Worm (Caenorhabditis elegans) whole organism, L2 larva: Measurements from ENCODE around the gene spp-3.

Experiments
- C34F6.9 ChIP-seq: fragments of 150-350 bp; optimal IDR thresholded peaks from 2 replicates; lab custom pipeline; 2014; ENCODE audit warnings: missing biosample characterization, missing genetic modification characterization
- F13H6.1 ChIP-seq: sonication (generic microtip); optimal IDR thresholded peaks from 2 replicates; lab custom pipeline; 2016; ENCODE audit warnings: missing genetic modification characterization, missing compliant biosample characterization
- R02D3.7 ChIP-seq: fragments of 150-350 bp; optimal IDR thresholded peaks from 2 replicates; lab custom pipeline; 2014; ENCODE audit warnings: missing biosample characterization, missing genetic modification characterization
- Y55F3AM.14 ChIP-seq: fragments of 200-800 bp; sonication (Bioruptor generic); optimal IDR thresholded peaks from 2 replicates; lab custom pipeline; 2018; ENCODE audit warnings: mild to moderate bottlenecking, missing genetic modification characterization, missing compliant biosample characterization
- ZK546.5 ChIP-seq: sonication (generic microtip); optimal IDR thresholded peaks from 2 replicates; lab custom pipeline; 2017; ENCODE audit warnings: missing biosample characterization, missing genetic modification characterization
- alr-1 ChIP-seq: fragments of 150-350 bp; optimal IDR thresholded peaks from 2 replicates; lab custom pipeline; 2014; ENCODE audit warnings: missing biosample characterization, missing genetic modification characterization
- aly-2 ChIP-seq: fragments of 150-350 bp; optimal IDR thresholded peaks from 2 replicates; lab custom pipeline; 2014; ENCODE audit warnings: missing biosample characterization, missing genetic modification characterization
- ama-1 ChIP-seq: fragments of 150-350 bp; optimal IDR thresholded peaks from 2 replicates; lab custom pipeline; 2018; ENCODE audit warnings: inconsistent platforms
- blmp-1 ChIP-seq: sonication (generic microtip); optimal IDR thresholded peaks from 2 replicates; lab custom pipeline; 2017; ENCODE audit warnings: missing genetic modification characterization, mild to moderate bottlenecking, missing compliant biosample characterization, antibody characterized with exemption, moderate library complexity; ENCODE audit not compliant: insufficient read depth
- ceh-16 ChIP-seq: fragments of 150-350 bp; optimal IDR thresholded peaks from 2 replicates; lab custom pipeline; 2014; ENCODE audit warnings: missing biosample characterization, missing genetic modification characterization
- ceh-82 ChIP-seq: fragments of 150-350 bp; optimal IDR thresholded peaks from 2 replicates; lab custom pipeline; 2014; ENCODE audit warnings: missing biosample characterization, missing genetic modification characterization
- crh-2 ChIP-seq: sonication (generic microtip); optimal IDR thresholded peaks from 2 replicates; lab custom pipeline; 2017; ENCODE audit warnings: missing biosample characterization, missing genetic modification characterization
- dmd-4 ChIP-seq: sonication (generic microtip); optimal IDR thresholded peaks from 2 replicates; lab custom pipeline; 2017; ENCODE audit warnings: missing biosample characterization, missing genetic modification characterization
- egl-27 ChIP-seq: sonication (generic microtip); optimal IDR thresholded peaks from 3 replicates; lab custom pipeline; 2017; ENCODE audit warnings: missing biosample characterization, missing genetic modification reagents, missing genetic modification characterization
- elt-1 ChIP-seq: fragments of 150-350 bp; optimal IDR thresholded peaks from 2 replicates; lab custom pipeline; 2014; ENCODE audit warnings: missing biosample characterization, missing genetic modification characterization
- elt-3 ChIP-seq: sonication (generic microtip); optimal IDR thresholded peaks from 2 replicates; lab custom pipeline; 2017; ENCODE audit warnings: missing biosample characterization, missing genetic modification characterization
- fos-1 ChIP-seq: fragments of 150-350 bp; optimal IDR thresholded peaks from 2 replicates; lab custom pipeline; 2014; ENCODE audit warnings: missing biosample characterization, missing genetic modification characterization
- gmeb-1 ChIP-seq: fragments of 150-350 bp; optimal IDR thresholded peaks from 2 replicates; lab custom pipeline; 2014; ENCODE audit warnings: missing biosample characterization, missing genetic modification characterization
- lin-11 ChIP-seq: fragments of 150-350 bp; sonication (generic microtip); optimal IDR thresholded peaks from 2 replicates; lab custom pipeline; 2014; ENCODE audit warnings: missing biosample characterization, missing genetic modification characterization, inconsistent platforms, mixed read lengths
- lin-13 ChIP-seq: fragments of 150-350 bp; optimal IDR thresholded peaks from 2 replicates; lab custom pipeline; 2014; ENCODE audit warnings: missing biosample characterization, missing genetic modification reagents, missing genetic modification characterization
- lin-39 ChIP-seq: fragments of 150-350 bp; optimal IDR thresholded peaks from 2 replicates; lab custom pipeline; 2014; ENCODE audit warnings: missing biosample characterization, missing genetic modification reagents, missing genetic modification characterization
- lsy-2 ChIP-seq, 2 experiments: fragments of 150-350 bp in 1 of 2; sonication (generic microtip) in 1 of 2; optimal IDR thresholded peaks; 2 replicates each; lab custom pipeline; 2014 to 2017; ENCODE audit warnings: missing biosample characterization in 2 of 2, missing genetic modification characterization in 2 of 2
- mab-5 ChIP-seq: fragments of 150-350 bp; optimal IDR thresholded peaks from 2 replicates; lab custom pipeline; 2014; ENCODE audit warnings: missing biosample characterization, missing genetic modification characterization
- mbf-1 ChIP-seq: sonication (generic microtip); optimal IDR thresholded peaks from 2 replicates; lab custom pipeline; 2017; ENCODE audit warnings: missing biosample characterization, missing genetic modification characterization
- mdl-1 ChIP-seq, 2 experiments: fragments of 150-350 bp in 1 of 2; sonication (generic microtip) in 1 of 2; optimal IDR thresholded peaks; 2 replicates each; lab custom pipeline; 2017; ENCODE audit warnings: missing biosample characterization in 2 of 2, missing genetic modification characterization in 2 of 2
- nhr-10 ChIP-seq: sonication (generic microtip); optimal IDR thresholded peaks from 2 replicates; lab custom pipeline; 2017; ENCODE audit warnings: missing biosample characterization, missing genetic modification characterization
- nhr-11 ChIP-seq: fragments of 150-350 bp; optimal IDR thresholded peaks from 2 replicates; lab custom pipeline; 2014; ENCODE audit warnings: missing biosample characterization, missing genetic modification characterization
- nhr-12 ChIP-seq: fragments of 150-350 bp; optimal IDR thresholded peaks from 2 replicates; lab custom pipeline; 2014; ENCODE audit warnings: missing biosample characterization, missing genetic modification characterization
- nhr-129 ChIP-seq: fragments of 150-350 bp; optimal IDR thresholded peaks from 2 replicates; lab custom pipeline; 2014; ENCODE audit warnings: missing biosample characterization, missing genetic modification characterization
- nhr-21 ChIP-seq: fragments of 150-350 bp; optimal IDR thresholded peaks from 2 replicates; lab custom pipeline; 2014; ENCODE audit warnings: missing biosample characterization, missing genetic modification characterization
- nhr-23 ChIP-seq: fragments of 150-350 bp; optimal IDR thresholded peaks from 2 replicates; lab custom pipeline; 2014; ENCODE audit warnings: missing biosample characterization, missing genetic modification reagents, missing genetic modification characterization
- nhr-237 ChIP-seq: fragments of 150-350 bp; optimal IDR thresholded peaks from 2 replicates; lab custom pipeline; 2014; ENCODE audit warnings: missing biosample characterization, missing genetic modification characterization
- nhr-25 ChIP-seq: fragments of 150-350 bp; sonication (generic microtip); optimal IDR thresholded peaks from 3 replicates; lab custom pipeline; 2014; ENCODE audit warnings: missing biosample characterization, missing genetic modification characterization
- nhr-6 ChIP-seq: fragments of 150-350 bp; optimal IDR thresholded peaks from 2 replicates; lab custom pipeline; 2014; ENCODE audit warnings: missing biosample characterization, missing genetic modification characterization
- nhr-77 ChIP-seq: fragments of 150-350 bp; optimal IDR thresholded peaks from 2 replicates; lab custom pipeline; 2014; ENCODE audit warnings: missing biosample characterization, missing genetic modification characterization
- sem-4 ChIP-seq: fragments of 150-350 bp; optimal IDR thresholded peaks from 2 replicates; lab custom pipeline; 2014; ENCODE audit warnings: missing biosample characterization, missing genetic modification reagents, missing genetic modification characterization
- skn-1 ChIP-seq: sonication (generic microtip); optimal IDR thresholded peaks from 2 replicates; lab custom pipeline; 2017; ENCODE audit warnings: missing biosample characterization, missing genetic modification characterization
- sma-3 ChIP-seq: sonication (generic microtip); optimal IDR thresholded peaks from 2 replicates; lab custom pipeline; 2016; ENCODE audit warnings: missing genetic modification reagents, missing genetic modification characterization, missing compliant biosample characterization
- sma-9 ChIP-seq, 2 experiments: fragments of 150-350 bp in 1 of 2; sonication (generic microtip) in 1 of 2; optimal IDR thresholded peaks; 2 replicates each; lab custom pipeline; 2014 to 2016; ENCODE audit warnings: missing genetic modification characterization in 2 of 2, mild to moderate bottlenecking in 1 of 2, missing biosample characterization in 1 of 2, missing compliant biosample characterization in 1 of 2, missing genetic modification reagents in 1 of 2, moderate library complexity in 1 of 2
- snpc-4 ChIP-seq: fragments of 150-350 bp; optimal IDR thresholded peaks from 2 replicates; lab custom pipeline; 2014; ENCODE audit warnings: missing biosample characterization, missing genetic modification characterization
- unc-39 ChIP-seq: fragments of 150-350 bp; optimal IDR thresholded peaks from 2 replicates; lab custom pipeline; 2014; ENCODE audit warnings: missing biosample characterization, missing genetic modification characterization
- unc-55 ChIP-seq: fragments of 150-350 bp; sonication (generic microtip); optimal IDR thresholded peaks from 3 replicates; lab custom pipeline; 2014; ENCODE audit warnings: missing biosample characterization, missing genetic modification reagents, missing genetic modification characterization
- unc-62 ChIP-seq: fragments of 150-350 bp; optimal IDR thresholded peaks from 2 replicates; lab custom pipeline; 2014; ENCODE audit warnings: missing biosample characterization, missing genetic modification reagents, missing genetic modification characterization
- zag-1 ChIP-seq: fragments of 150-350 bp; optimal IDR thresholded peaks from 2 replicates; lab custom pipeline; 2014; ENCODE audit warnings: missing biosample characterization, missing genetic modification characterization
- ztf-1 ChIP-seq: fragments of 200-800 bp; sonication (Bioruptor generic); conservative IDR thresholded peaks from 2 replicates; pipeline ENCODE4 v1.3.6; 2022; ENCODE audit warnings: missing genetic modification characterization, missing compliant biosample characterization
- ztf-4 ChIP-seq: fragments of 150-350 bp; optimal IDR thresholded peaks from 2 replicates; lab custom pipeline; 2014; ENCODE audit warnings: missing biosample characterization, missing genetic modification characterization

Gene spp-3

DNA sequence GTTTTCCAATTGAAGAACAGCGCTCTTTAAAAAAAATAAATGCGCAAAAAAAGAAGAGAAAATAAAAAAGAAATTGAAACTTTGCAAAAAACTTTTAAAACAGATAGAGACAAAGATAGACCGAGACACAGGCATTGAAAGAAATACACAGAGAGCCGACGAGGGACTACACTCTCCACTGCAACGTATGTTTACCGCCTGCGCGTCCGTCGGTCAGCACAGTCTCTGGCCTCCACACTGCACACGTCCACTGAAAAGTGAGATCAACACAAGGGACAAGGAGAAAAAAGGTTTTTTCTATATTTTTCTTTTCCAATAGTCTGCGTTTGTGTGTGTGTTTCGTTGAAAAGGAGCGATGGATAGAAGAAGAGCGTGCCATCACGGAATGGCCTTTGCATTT is 8.7 kb downstream of the spp-3 start:
- TF ChIP-seq elt-3 (tag; lab: Kevin White, UChicago) (no peak), nhr-237 (no peak), lsy-2 (tag; optimal IDR thresholded peaks at IDR 0.05; lab: Kevin White, UChicago) (peak; percentile 11 to 59), sem-4 (no peak), nhr-77 (no peak), sma-9 (GFP tag; optimal IDR thresholded peaks at IDR 0.05; lab: Kevin White, UChicago) (peak; percentile 89), sma-9 (tag; optimal IDR thresholded peaks at IDR 0.05; lab: Kevin White, UChicago) (no peak), fos-1 (tag; lab: Kevin White, UChicago) (peak; percentile 73), nhr-129 (tag; lab: Kevin White, UChicago) (peak; percentile 84), ztf-4 (tag; lab: Kevin White, UChicago) (no peak), nhr-21 (tag; lab: Kevin White, UChicago) (no peak), zag-1 (peak; percentile 76), nhr-23 (tag; lab: Kevin White, UChicago) (no peak), alr-1 (tag; lab: Kevin White, UChicago) (no peak), nhr-25 (peak; percentile 52), F13H6.1 (peak; percentile 85), ama-1 (lab: Kevin White, UChicago) (no peak), blmp-1 (peak; percentile 65), ceh-82 (no peak), lin-11 (peak; percentile 37), nhr-11 (tag; lab: Kevin White, UChicago) (no peak), dmd-4 (no peak), sma-3 (GFP tag; lab: Kevin White, UChicago) (peak; percentile 26), mab-5 (tag; lab: Kevin White, UChicago) (no peak), egl-27 (no peak), mdl-1 (tag; optimal IDR thresholded peaks at IDR 0.05; lab: Kevin White, UChicago) (peak in 1 of 2 experiments; percentile 3), C34F6.9 (tag; lab: Kevin White, UChicago) (peak; percentile 75), mbf-1 (tag; lab: Kevin White, UChicago) (no peak), ZK546.5 (tag; lab: Kevin White, UChicago) (no peak), unc-62 (GFP tag; lab: Kevin White, UChicago) (no peak), nhr-10 (no peak), Y55F3AM.14 (GFP tag; lab: Kevin White, UChicago) (peak; percentile 13), crh-2 (tag; lab: Kevin White, UChicago) (peak; percentile 85), nhr-6 (peak; percentile 14), ztf-1 (GFP tag; lab: Robert Waterston, UW) (no peak), lin-13 (GFP tag; lab: Kevin White, UChicago) (no peak), gmeb-1 (tag; lab: Kevin White, UChicago) (no peak), skn-1 (tag; lab: Kevin White, UChicago) (no peak), aly-2 (tag; lab: Kevin White, UChicago) (no peak), unc-55 (peak; percentile 81), snpc-4 (tag; lab: Kevin White, UChicago) (peak; percentile 10)
- TF ChIP-seq, all 48 proteins: peak for 17

DNA sequence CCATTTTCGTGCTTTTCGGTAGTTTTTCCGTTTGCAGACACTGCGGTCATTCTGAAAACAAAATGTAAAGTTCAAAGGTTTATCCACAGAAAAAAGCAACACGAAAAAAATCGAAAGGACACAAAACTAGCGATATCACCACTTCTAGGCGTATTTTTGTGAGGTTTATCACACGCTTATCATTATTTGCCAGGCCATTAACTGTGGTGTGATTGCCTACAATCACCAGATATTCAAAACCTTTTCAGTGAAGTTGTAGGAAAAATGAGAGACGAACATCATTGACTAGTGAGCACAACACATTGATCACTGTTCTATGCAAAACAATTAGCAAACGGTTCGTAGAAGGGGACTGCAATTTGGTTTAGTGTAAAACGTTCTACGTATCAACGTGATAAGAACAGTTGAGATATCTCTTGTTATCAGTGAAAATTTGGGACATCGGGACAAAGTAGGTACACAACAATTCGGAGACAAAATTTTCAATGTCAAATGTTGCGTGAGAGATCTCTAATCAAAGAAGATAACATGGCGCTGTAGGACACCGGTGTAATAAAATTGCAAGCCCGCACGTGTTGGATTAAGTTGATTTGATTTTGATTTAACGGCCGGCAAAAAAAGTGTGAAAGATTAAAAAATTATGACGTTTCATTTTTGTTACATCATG is 9.5 kb downstream of the spp-3 start, which contains the start of gene sur-5:
Gene sur-5 (minus strand): TSS at position 51 of the 667 bp plus-strand sequence.
- TF ChIP-seq ztf-1 (GFP tag; lab: Robert Waterston, UW) (no peak), elt-1 (tag; lab: Kevin White, UChicago) (no peak), R02D3.7 (tag; lab: Kevin White, UChicago) (no peak), dmd-4 (no peak), nhr-21 (tag; lab: Kevin White, UChicago) (peak; percentile 50), unc-55 (no peak), mbf-1 (tag; lab: Kevin White, UChicago) (no peak), nhr-6 (no peak), ceh-16 (tag; lab: Kevin White, UChicago) (no peak), nhr-12 (tag; lab: Kevin White, UChicago) (no peak), ceh-82 (no peak), gmeb-1 (tag; lab: Kevin White, UChicago) (no peak), skn-1 (tag; lab: Kevin White, UChicago) (peak; percentile 35), mdl-1 (tag; optimal IDR thresholded peaks at IDR 0.05; lab: Kevin White, UChicago) (peak in 1 of 2 experiments; percentile 47), zag-1 (no peak), nhr-129 (tag; lab: Kevin White, UChicago) (peak; percentile 21), unc-62 (GFP tag; lab: Kevin White, UChicago) (no peak), aly-2 (tag; lab: Kevin White, UChicago) (no peak), unc-39 (tag; lab: Kevin White, UChicago) (no peak), alr-1 (tag; lab: Kevin White, UChicago) (no peak), egl-27 (no peak), mab-5 (tag; lab: Kevin White, UChicago) (no peak), nhr-237 (no peak), elt-3 (tag; lab: Kevin White, UChicago) (no peak), F13H6.1 (no peak), nhr-25 (peak; percentile 20), nhr-23 (tag; lab: Kevin White, UChicago) (no peak), lin-11 (no peak), crh-2 (tag; lab: Kevin White, UChicago) (peak; percentile 49), lin-39 (tag; lab: Kevin White, UChicago) (no peak), fos-1 (tag; lab: Kevin White, UChicago) (peak; percentile 40), nhr-11 (tag; lab: Kevin White, UChicago) (no peak), ztf-4 (tag; lab: Kevin White, UChicago) (no peak), sma-9 (GFP tag; optimal IDR thresholded peaks at IDR 0.05; lab: Kevin White, UChicago) (peak; percentile 83), sma-9 (tag; optimal IDR thresholded peaks at IDR 0.05; lab: Kevin White, UChicago) (no peak), C34F6.9 (tag; lab: Kevin White, UChicago) (no peak), nhr-77 (no peak), ama-1 (lab: Kevin White, UChicago) (no peak), lin-13 (GFP tag; lab: Kevin White, UChicago) (no peak), sma-3 (GFP tag; lab: Kevin White, UChicago) (peak; percentile 43), ZK546.5 (tag; lab: Kevin White, UChicago) (no peak)
